Worm (Caenorhabditis elegans) whole organism, L4 larva: ENCODE results near the gene F19C6.5.
A peak's percentile ranks its signal among the peaks of the same experiment; 100 is the strongest.

Source experiments
- D1046.2 ChIP-seq: fragments of 200-800 bp; sonication (Bioruptor generic); IDR thresholded peaks from 2 replicates; pipeline ENCODE4 v1.3.6; 2022; ENCODE audit warnings: missing genetic modification characterization, missing compliant biosample characterization
- F26F4.8 ChIP-seq: fragments of 200-800 bp; sonication (Bioruptor generic); conservative IDR thresholded peaks from 2 replicates; pipeline ENCODE4 v1.3.6; 2022; ENCODE audit warnings: missing genetic modification characterization, missing compliant biosample characterization
- F44E2.7 ChIP-seq: fragments of 200-800 bp; sonication (Bioruptor generic); IDR thresholded peaks from 2 replicates; pipeline ENCODE4 v2.1.2; 2022; ENCODE audit warnings: missing genetic modification characterization, missing compliant biosample characterization
- R02D3.7 ChIP-seq: fragments of 150-350 bp; sonication (generic microtip); optimal IDR thresholded peaks from 3 replicates; lab custom pipeline; 2014; ENCODE audit warnings: missing biosample characterization, missing genetic modification characterization
- T20F7.1 ChIP-seq: fragments of 200-800 bp; sonication (Bioruptor generic); optimal IDR thresholded peaks from 2 replicates; lab custom pipeline; 2018; ENCODE audit warnings: mild to moderate bottlenecking, missing genetic modification characterization, missing compliant biosample characterization
- Y105C5A.15 ChIP-seq: fragments of 200-800 bp; sonication (Bioruptor generic); IDR thresholded peaks from 2 replicates; pipeline ENCODE4 v1.3.6; 2022; ENCODE audit warnings: missing genetic modification characterization, missing compliant biosample characterization
- Y48G9A.11 ChIP-seq: fragments of 200-800 bp; sonication (Bioruptor generic); IDR thresholded peaks from 2 replicates; pipeline ENCODE4 v1.3.6; 2022; ENCODE audit warnings: missing genetic modification reagents, missing genetic modification characterization, missing compliant biosample characterization
- Y75B8A.6 ChIP-seq: fragments of 200-800 bp; sonication (Bioruptor generic); IDR thresholded peaks from 2 replicates; pipeline ENCODE4 v1.3.6; 2022; ENCODE audit warnings: missing genetic modification reagents, missing genetic modification characterization, missing compliant biosample characterization
- ZK337.2 ChIP-seq: fragments of 200-800 bp; sonication (Bioruptor generic); IDR thresholded peaks from 2 replicates; pipeline ENCODE4 v1.3.6; 2022; ENCODE audit warnings: missing genetic modification reagents, missing genetic modification characterization, missing compliant biosample characterization
- ZK546.5 ChIP-seq, 2 experiments: sonication (generic microtip); optimal IDR thresholded peaks; 2 replicates each; lab custom pipeline; 2017; ENCODE audit warnings: missing biosample characterization in 2 of 2, missing genetic modification characterization in 2 of 2
- attf-4 ChIP-seq: sonication (generic microtip); optimal IDR thresholded peaks from 3 replicates; lab custom pipeline; 2017; ENCODE audit warnings: missing biosample characterization, missing genetic modification characterization
- ceh-28 ChIP-seq: fragments of 150-350 bp; optimal IDR thresholded peaks from 2 replicates; lab custom pipeline; 2014; ENCODE audit warnings: missing biosample characterization, missing genetic modification reagents, missing genetic modification characterization
- ceh-32 ChIP-seq: sonication (generic microtip); optimal IDR thresholded peaks from 2 replicates; lab custom pipeline; 2016; ENCODE audit warnings: mild to moderate bottlenecking, missing genetic modification characterization, missing compliant biosample characterization; ENCODE audit not compliant: poor library complexity
- ceh-82 ChIP-seq: sonication (generic microtip); optimal IDR thresholded peaks from 2 replicates; lab custom pipeline; 2017; ENCODE audit warnings: missing biosample characterization, missing genetic modification characterization
- ctbp-1 ChIP-seq: fragments of 200-800 bp; sonication (Bioruptor generic); IDR thresholded peaks from 2 replicates; pipeline ENCODE4 v1.3.6; 2022; ENCODE audit warnings: missing genetic modification reagents, missing genetic modification characterization, missing compliant biosample characterization
- daf-12 ChIP-seq: fragments of 150-350 bp; optimal IDR thresholded peaks from 2 replicates; lab custom pipeline; 2014; ENCODE audit warnings: missing biosample characterization, missing genetic modification reagents, missing genetic modification characterization
- daf-16 ChIP-seq, 3 experiments: sonication (generic microtip); optimal IDR thresholded peaks; 2 replicates each; lab custom pipeline; 2016 to 2017; ENCODE audit warnings: missing genetic modification characterization in 3 of 3, missing genetic modification reagents in 3 of 3, mild to moderate bottlenecking in 2 of 3, missing compliant biosample characterization in 2 of 3, missing biosample characterization in 1 of 3, moderate library complexity in 1 of 3
- daf-19 ChIP-seq: fragments of 200-800 bp; sonication (Bioruptor generic); conservative IDR thresholded peaks from 2 replicates; pipeline ENCODE4 v1.3.6; 2022; ENCODE audit warnings: missing genetic modification characterization, missing compliant biosample characterization
- daf-8 ChIP-seq: fragments of 200-800 bp; sonication (Bioruptor generic); IDR thresholded peaks from 2 replicates; pipeline ENCODE4 v1.3.6; 2022; ENCODE audit warnings: missing genetic modification characterization, missing compliant biosample characterization
- dmd-8 ChIP-seq: fragments of 200-800 bp; sonication (Bioruptor generic); IDR thresholded peaks from 2 replicates; pipeline ENCODE4 v1.3.6; 2022; ENCODE audit warnings: missing genetic modification characterization, missing compliant biosample characterization
- dmd-9 ChIP-seq: fragments of 200-800 bp; sonication (Bioruptor generic); IDR thresholded peaks from 2 replicates; pipeline ENCODE4 v1.3.6; 2022; ENCODE audit warnings: missing genetic modification reagents, missing genetic modification characterization, missing compliant biosample characterization
- dve-1 ChIP-seq: sonication (generic microtip); optimal IDR thresholded peaks from 2 replicates; lab custom pipeline; 2017; ENCODE audit warnings: antibody characterized with exemption, mild to moderate bottlenecking, missing genetic modification characterization, missing compliant biosample characterization; ENCODE audit not compliant: insufficient read depth
- egl-43 ChIP-seq: fragments of 200-800 bp; sonication (Bioruptor generic); IDR thresholded peaks from 2 replicates; pipeline ENCODE4 v1.3.6; 2022; ENCODE audit warnings: missing genetic modification reagents, missing genetic modification characterization, missing compliant biosample characterization
- fkh-10 ChIP-seq: fragments of 150-350 bp; optimal IDR thresholded peaks from 2 replicates; lab custom pipeline; 2014; ENCODE audit warnings: missing biosample characterization, missing genetic modification reagents, missing genetic modification characterization
- gei-8 ChIP-seq: fragments of 200-800 bp; sonication (Bioruptor generic); optimal IDR thresholded peaks from 2 replicates; lab custom pipeline; 2018; ENCODE audit warnings: mild to moderate bottlenecking, missing genetic modification characterization, missing compliant biosample characterization
- hmg-1.1 ChIP-seq: fragments of 200-800 bp; sonication (Bioruptor generic); IDR thresholded peaks from 2 replicates; pipeline ENCODE4 v1.3.6; 2022; ENCODE audit warnings: missing genetic modification reagents, missing genetic modification characterization, missing compliant biosample characterization
- lim-7 ChIP-seq: fragments of 200-800 bp; sonication (Bioruptor generic); IDR thresholded peaks from 2 replicates; pipeline ENCODE4 v1.3.6; 2022; ENCODE audit warnings: missing genetic modification characterization, missing compliant biosample characterization
- lin-39 ChIP-seq: fragments of 150-350 bp; optimal IDR thresholded peaks from 2 replicates; lab custom pipeline; 2014; ENCODE audit warnings: missing biosample characterization, missing genetic modification reagents, missing genetic modification characterization
- madf-5 ChIP-seq, 2 experiments: fragments of 200-800 bp; sonication (Bioruptor generic); IDR thresholded peaks; 2 replicates each; pipeline ENCODE4 v1.3.6; 2022; ENCODE audit warnings: missing compliant biosample characterization in 2 of 2, missing genetic modification characterization in 2 of 2
- madf-9 ChIP-seq: fragments of 200-800 bp; sonication (Bioruptor generic); conservative IDR thresholded peaks from 2 replicates; pipeline ENCODE4 v1.3.6; 2022; ENCODE audit warnings: missing genetic modification reagents, missing genetic modification characterization, missing compliant biosample characterization
- mdl-1 ChIP-seq, 2 experiments: fragments of 150-350 bp in 1 of 2; sonication (generic microtip) in 1 of 2; optimal IDR thresholded peaks; 2 replicates each; lab custom pipeline; 2014 to 2017; ENCODE audit warnings: missing biosample characterization in 2 of 2, missing genetic modification characterization in 2 of 2
- nhr-10 ChIP-seq: fragments of 150-350 bp; optimal IDR thresholded peaks from 2 replicates; lab custom pipeline; 2014; ENCODE audit warnings: missing biosample characterization, missing genetic modification characterization
- nhr-237 ChIP-seq: sonication (generic microtip); optimal IDR thresholded peaks from 2 replicates; lab custom pipeline; 2017; ENCODE audit warnings: missing biosample characterization, missing genetic modification characterization
- nhr-25 ChIP-seq: sonication (generic microtip); optimal IDR thresholded peaks from 2 replicates; lab custom pipeline; 2017; ENCODE audit warnings: missing genetic modification characterization, mild to moderate bottlenecking, missing compliant biosample characterization, antibody characterized with exemption, moderate library complexity, borderline replicate concordance; ENCODE audit not compliant: insufficient read depth
- nhr-41 ChIP-seq: fragments of 200-800 bp; sonication (Bioruptor generic); IDR thresholded peaks from 2 replicates; pipeline ENCODE4 v1.3.6; 2022; ENCODE audit warnings: missing genetic modification reagents, missing genetic modification characterization, missing compliant biosample characterization
- nhr-42 ChIP-seq: fragments of 200-800 bp; sonication (Bioruptor generic); IDR thresholded peaks from 2 replicates; pipeline ENCODE4 v1.3.6; 2022; ENCODE audit warnings: missing genetic modification characterization, missing compliant biosample characterization
- nhr-48 ChIP-seq: sonication (generic microtip); optimal IDR thresholded peaks from 2 replicates; lab custom pipeline; 2016; ENCODE audit warnings: mild to moderate bottlenecking, missing genetic modification characterization, missing compliant biosample characterization
- nhr-6 ChIP-seq: fragments of 150-350 bp; optimal IDR thresholded peaks from 2 replicates; lab custom pipeline; 2014; ENCODE audit warnings: missing biosample characterization, missing genetic modification characterization
- php-3 ChIP-seq: fragments of 200-800 bp; sonication (Bioruptor generic); IDR thresholded peaks from 2 replicates; pipeline ENCODE4 v1.3.6; 2022; ENCODE audit warnings: missing genetic modification reagents, missing genetic modification characterization, missing compliant biosample characterization
- saeg-2 ChIP-seq: fragments of 200-800 bp; sonication (Bioruptor generic); IDR thresholded peaks from 2 replicates; pipeline ENCODE4 v1.3.6; 2022; ENCODE audit warnings: missing genetic modification reagents, missing genetic modification characterization, missing compliant biosample characterization
- set-16 ChIP-seq: fragments of 200-800 bp; sonication (Bioruptor generic); IDR thresholded peaks from 2 replicates; pipeline ENCODE4 v1.3.6; 2022; ENCODE audit warnings: missing genetic modification reagents, missing genetic modification characterization, missing compliant biosample characterization
- skn-1 ChIP-seq: fragments of 150-350 bp; optimal IDR thresholded peaks from 2 replicates; lab custom pipeline; 2014; ENCODE audit warnings: missing biosample characterization, missing genetic modification characterization
- snpc-4 ChIP-seq: fragments of 150-350 bp; optimal IDR thresholded peaks from 2 replicates; lab custom pipeline; 2014; ENCODE audit warnings: missing biosample characterization, missing genetic modification characterization
- spr-1 ChIP-seq: sonication (generic microtip); optimal IDR thresholded peaks from 2 replicates; lab custom pipeline; 2016; ENCODE audit warnings: mild to moderate bottlenecking, missing genetic modification characterization, missing compliant biosample characterization
- unc-62 ChIP-seq, 3 experiments: fragments of 150-350 bp in 1 of 3; sonication (generic microtip); optimal IDR thresholded peaks in 2 of 3; peaks in 1 of 3; 1 replicate in 1 of 3; 2 replicates in 2 of 3; lab custom pipeline; 2014 to 2017; ENCODE audit warnings: missing biosample characterization in 3 of 3, missing genetic modification characterization in 3 of 3, missing genetic modification reagents in 3 of 3, missing genotype in 1 of 3
- vab-7 ChIP-seq: fragments of 200-800 bp; sonication (Bioruptor generic); IDR thresholded peaks from 2 replicates; pipeline ENCODE4 v1.3.6; 2022; ENCODE audit warnings: missing genetic modification reagents, missing genetic modification characterization, missing compliant biosample characterization
- zfp-3 ChIP-seq: fragments of 200-800 bp; sonication (Bioruptor generic); conservative IDR thresholded peaks from 2 replicates; pipeline ENCODE4 v1.3.6; 2022; ENCODE audit warnings: missing genetic modification reagents, missing genetic modification characterization, missing compliant biosample characterization
- zip-2 ChIP-seq: fragments of 150-350 bp; optimal IDR thresholded peaks from 2 replicates; lab custom pipeline; 2014; ENCODE audit warnings: missing biosample characterization, missing genetic modification characterization
- ztf-11 ChIP-seq: fragments of 150-350 bp; optimal IDR thresholded peaks from 2 replicates; lab custom pipeline; 2014; ENCODE audit warnings: missing biosample characterization, missing genetic modification characterization

F19C6.5 gene

ce11 chrX:10017975-10018654 is 33.4 kb upstream of the F19C6.5 start, which contains the start of gene F19C6.4 (continued):
- TF ChIP-seq nhr-25 (tag; lab: Kevin White, UChicago): no peak
- no peak for TF ChIP-seq nhr-10
- no peak for TF ChIP-seq lim-7 (GFP tag; lab: Robert Waterston, UW)
- no peak for TF ChIP-seq skn-1 (tag; lab: Kevin White, UChicago)
- no peak for TF ChIP-seq F44E2.7 (GFP tag; lab: Robert Waterston, UW)
- TF ChIP-seq Y48G9A.11 (GFP tag; lab: Robert Waterston, UW): no peak
- TF ChIP-seq hmg-1.1: 0 out of 2 replicates have a peak, but pooled peaks have one; percentile 36
- TF ChIP-seq fkh-10 (GFP tag; lab: Kevin White, UChicago): no peak
- TF ChIP-seq nhr-48 (tag; lab: Kevin White, UChicago): peak; percentile 3
- TF ChIP-seq attf-4 (tag; lab: Kevin White, UChicago): no peak
- 0 out of 2 replicates have a peak, but pooled peaks have one; percentile 74 for TF ChIP-seq Y105C5A.15 (GFP tag; lab: Robert Waterston, UW)
- TF ChIP-seq mdl-1 (tag; optimal IDR thresholded peaks at IDR 0.05; lab: Kevin White, UChicago): no peak
- TF ChIP-seq snpc-4 (tag; lab: Kevin White, UChicago): no peak
- TF ChIP-seq daf-8 (GFP tag; lab: Robert Waterston, UW): no peak
- no peak for TF ChIP-seq unc-62 (GFP tag; optimal IDR thresholded peaks at IDR 0.05 in 1 of 2; lab: Kevin White, UChicago)
- TF ChIP-seq unc-62 (tag; optimal IDR thresholded peaks at IDR 0.05; lab: Kevin White, UChicago): no peak
- no peak for TF ChIP-seq nhr-41 (GFP tag; lab: Robert Waterston, UW)
- TF ChIP-seq nhr-237 (tag; lab: Kevin White, UChicago): no peak
- TF ChIP-seq ceh-32: no peak
- no peak for TF ChIP-seq spr-1 (tag; lab: Kevin White, UChicago)
- TF ChIP-seq ceh-82 (tag; lab: Kevin White, UChicago): no peak
- no peak for TF ChIP-seq saeg-2 (GFP tag; lab: Robert Waterston, UW)
- no peak for TF ChIP-seq F26F4.8 (GFP tag; lab: Robert Waterston, UW)
- no peak for TF ChIP-seq ctbp-1 (GFP tag; lab: Robert Waterston, UW)
- no peak for TF ChIP-seq nhr-42 (GFP tag; lab: Robert Waterston, UW)
- no peak for TF ChIP-seq set-16 (GFP tag; lab: Robert Waterston, UW)
- TF ChIP-seq ZK337.2: 0 out of 2 replicates have a peak, but pooled peaks have one; percentile 43
- TF ChIP-seq T20F7.1 (GFP tag; lab: Kevin White, UChicago): peak; percentile 4
- TF ChIP-seq D1046.2 (GFP tag; lab: Robert Waterston, UW): no peak
- no peak for TF ChIP-seq lin-39
- TF ChIP-seq ztf-11 (tag; lab: Kevin White, UChicago): no peak
- TF ChIP-seq daf-19 (GFP tag; lab: Robert Waterston, UW): peak; percentile 75
- peak; percentile 36 for TF ChIP-seq dve-1 (tag; lab: Kevin White, UChicago)
- no peak for TF ChIP-seq Y75B8A.6 (GFP tag; lab: Robert Waterston, UW)
- 0 out of 2 replicates have a peak, but pooled peaks have one; percentile 41 for TF ChIP-seq madf-9 (GFP tag; lab: Robert Waterston, UW)
- TF ChIP-seq daf-16 (GFP tag; optimal IDR thresholded peaks at IDR 0.05; lab: Kevin White, UChicago): no peak
- TF ChIP-seq daf-16 (tag; optimal IDR thresholded peaks at IDR 0.05; lab: Kevin White, UChicago): peak; percentile 65
- peak; percentile 42; the same call in 1 of the 2 replicates for TF ChIP-seq dmd-8 (GFP tag; lab: Robert Waterston, UW)
- TF ChIP-seq ZK546.5 (tag; optimal IDR thresholded peaks at IDR 0.05; lab: Kevin White, UChicago): no peak
- TF ChIP-seq zip-2: no peak
- no peak for TF ChIP-seq egl-43 (GFP tag; lab: Robert Waterston, UW)
- TF ChIP-seq dmd-9 (GFP tag; lab: Robert Waterston, UW): no peak
- TF ChIP-seq vab-7: peak; percentile 55; the same call in 1 of the 2 replicates
- no peak for TF ChIP-seq R02D3.7
- peak in 1 of 2 experiments; percentile 50; a peak in 1 of 4 replicates for TF ChIP-seq madf-5 (GFP tag; IDR thresholded peaks at IDR 0.05; lab: Robert Waterston, UW)
- no peak for TF ChIP-seq daf-12 (tag; lab: Kevin White, UChicago)
- no peak for TF ChIP-seq nhr-6 (tag; lab: Kevin White, UChicago)
- TF ChIP-seq php-3: no peak
- no peak for TF ChIP-seq gei-8 (GFP tag; lab: Kevin White, UChicago)
- no peak for TF ChIP-seq zfp-3 (GFP tag; lab: Robert Waterston, UW)
- TF ChIP-seq ceh-28 (tag; lab: Kevin White, UChicago): no peak
